Worm (Caenorhabditis elegans): ENCODE measurements around the gene dss-1.

- TF ChIP-seq T22C8.4 (GFP tag; IDR thresholded peaks at IDR 0.05): no peak
- TF ChIP-seq med-1 (GFP tag; optimal IDR thresholded peaks at IDR 0.05; ENCODE audit: insufficient read depth): no peak
- no peak for TF ChIP-seq ref-1 (GFP tag; conservative IDR thresholded peaks at IDR 0.05)
- TF ChIP-seq ztf-29 (GFP tag; IDR thresholded peaks at IDR 0.05): no peak
Measured at ce11 chrIII:1230174-1230573, 34.1 kb upstream of the dss-1 start, which contains the start of gene pes-4.
